Fruit fly (Drosophila melanogaster): ENCODE measurements around the gene CG17560.

Gene CG17560

dm6 chr3R:16594056-16594858, 23.5 kb upstream of the CG17560 start, which contains the start of gene CG14892 (continued):
- TF ChIP-seq pan (optimal IDR thresholded peaks at IDR 0.05) (no peak), pan (GFP tag; optimal IDR thresholded peaks at IDR 0.05 in 1 of 2, IDR thresholded peaks at IDR 0.05 in 1 of 2) (peak in 1 of 2 experiments; percentile 22), BEAF-32 (GFP tag; optimal IDR thresholded peaks at IDR 0.05) (no peak), usp (GFP tag; optimal IDR thresholded peaks at IDR 0.05) (no peak), CG4360 (GFP tag; IDR thresholded peaks at IDR 0.05) (peak; percentile 78), CG7357 (GFP tag; IDR thresholded peaks at IDR 0.05) (no peak), Dfd (GFP tag; optimal IDR thresholded peaks at IDR 0.05) (no peak), NK7.1 (GFP tag; optimal IDR thresholded peaks at IDR 0.05) (no peak), CG9215 (GFP tag; IDR thresholded peaks at IDR 0.05) (peak; percentile 22; the same call in 1 of the 2 replicates), Pdp1 (GFP tag; optimal IDR thresholded peaks at IDR 0.05) (peak in 1 of 2 experiments; percentile 82), oc (tag; optimal IDR thresholded peaks at IDR 0.05) (no peak), Hr39 (optimal IDR thresholded peaks at IDR 0.05) (peak; percentile 94), Antp (GFP tag; optimal IDR thresholded peaks at IDR 0.05) (no peak), CG11504 (tag; optimal IDR thresholded peaks at IDR 0.05) (no peak), mam (GFP tag; optimal IDR thresholded peaks at IDR 0.05) (no peak), sr (GFP tag; IDR thresholded peaks at IDR 0.05) (0 out of 3 replicates have a peak, but pooled peaks have one; percentile 28)

- no peak for TF ChIP-seq CG17802 (tag; optimal IDR thresholded peaks at IDR 0.05)
- TF ChIP-seq CG4404 (GFP tag; IDR thresholded peaks at IDR 0.05): no peak
- peak; percentile 99 for TF ChIP-seq CG15073 (GFP tag; optimal IDR thresholded peaks at IDR 0.05)
- TF ChIP-seq prd (optimal IDR thresholded peaks at IDR 0.05): no peak
- 0 out of 3 replicates have a peak, but pooled peaks have one; percentile 18 for TF ChIP-seq prd (GFP tag; IDR thresholded peaks at IDR 0.05)
- peak; percentile 36 for TF ChIP-seq Ets65A (GFP tag)
- TF ChIP-seq h (optimal IDR thresholded peaks at IDR 0.05): peak; percentile 66
- peak; percentile 14; the same call in 1 of the 2 replicates for TF ChIP-seq gsb (GFP tag; IDR thresholded peaks at IDR 0.05)
- no peak for TF ChIP-seq CG15601 (tag; optimal IDR thresholded peaks at IDR 0.05)
- TF ChIP-seq CG7786 (GFP tag; optimal IDR thresholded peaks at IDR 0.05): no peak
- TF ChIP-seq peb (GFP tag; IDR thresholded peaks at IDR 0.05): no peak
Measured at dm6 chr3R:16594961-16595360, 22.8 kb upstream of the CG17560 start.

dm6 chr3R:16599647-16600046, 18.1 kb upstream of the CG17560 start:
- TF ChIP-seq CG42726 (GFP tag; IDR thresholded peaks at IDR 0.05; ENCODE audit: partially characterized antibody): no peak
- TF ChIP-seq CG6654 (GFP tag; optimal IDR thresholded peaks at IDR 0.05): no peak
- no peak for TF ChIP-seq CG12104 (GFP tag; optimal IDR thresholded peaks at IDR 0.05)
- TF ChIP-seq Aef1 (GFP tag; IDR thresholded peaks at IDR 0.05): no peak
- TF ChIP-seq sob (GFP tag; IDR thresholded peaks at IDR 0.05): no peak
- TF ChIP-seq CG18476 (GFP tag; optimal IDR thresholded peaks at IDR 0.05): no peak
- no peak for TF ChIP-seq Spps (tag; optimal IDR thresholded peaks at IDR 0.05)
- no peak for TF ChIP-seq CG4404 (GFP tag; IDR thresholded peaks at IDR 0.05)
- no peak for TF ChIP-seq pum (GFP tag; optimal IDR thresholded peaks at IDR 0.05)
- no peak for TF ChIP-seq CG17802 (tag; optimal IDR thresholded peaks at IDR 0.05)
- TF ChIP-seq CG6272 (GFP tag; IDR thresholded peaks at IDR 0.05): no peak
- TF ChIP-seq ttk (GFP tag; IDR thresholded peaks at IDR 0.05): no peak
- no peak for TF ChIP-seq CkIIα-i1 (GFP tag; IDR thresholded peaks at IDR 0.05)
- TF ChIP-seq gce (GFP tag; IDR thresholded peaks at IDR 0.05): no peak
- no peak for TF ChIP-seq CG3726 (GFP tag; IDR thresholded peaks at IDR 0.05)
